Fruit fly (Drosophila melanogaster) whole organism, embryonic: ENCODE data around the gene Bet5.
A peak's percentile ranks its signal among the peaks of the same experiment; 100 is the strongest.

ENCODE experiments used
- Adf1 ChIP-seq: fragments of 200-800 bp; sonication (Bioruptor generic); IDR thresholded peaks from 2 replicates; pipeline ENCODE4 v1.3.6; 2022; ENCODE audit warnings: missing biosample characterization, missing genetic modification characterization
- Bteb2 ChIP-seq: fragments of 200-800 bp; sonication (Bioruptor generic); optimal IDR thresholded peaks from 2 replicates; lab custom pipeline; 2016; ENCODE audit warnings: missing biosample characterization, missing genetic modification characterization
- CG11456 ChIP-seq: fragments of 200-800 bp; sonication (Bioruptor generic); IDR thresholded peaks from 3 replicates; pipeline ENCODE4 v1.3.6; 2022; ENCODE audit warnings: missing biosample characterization, missing genetic modification characterization
- CG12071 ChIP-seq: fragments of 200-800 bp; sonication (Bioruptor generic); optimal IDR thresholded peaks from 3 replicates; lab custom pipeline; 2018; ENCODE audit warnings: missing biosample characterization, mild to moderate bottlenecking, missing genetic modification characterization
- CG12155 ChIP-seq: fragments of 200-800 bp; sonication (Bioruptor generic); optimal IDR thresholded peaks from 3 replicates; lab custom pipeline; 2016; ENCODE audit warnings: missing biosample characterization, missing genetic modification characterization
- CG12744 ChIP-seq: fragments of 200-800 bp; sonication (Bioruptor generic); optimal IDR thresholded peaks from 2 replicates; lab custom pipeline; 2016; ENCODE audit warnings: missing biosample characterization, missing genetic modification characterization
- CG16813 ChIP-seq: fragments of 200-800 bp; sonication (Bioruptor generic); IDR thresholded peaks from 3 replicates; pipeline ENCODE4 v1.3.6; 2022; ENCODE audit warnings: missing biosample characterization, missing genetic modification characterization; ENCODE audit not compliant: partially characterized antibody
- CG17912 ChIP-seq: fragments of 200-800 bp; sonication (Bioruptor generic); optimal IDR thresholded peaks from 2 replicates; lab custom pipeline; 2018; ENCODE audit warnings: missing biosample characterization, mild to moderate bottlenecking, missing genetic modification characterization
- CG18476 ChIP-seq: fragments of 200-800 bp; sonication (Bioruptor generic); optimal IDR thresholded peaks from 2 replicates; lab custom pipeline; 2016; ENCODE audit warnings: missing biosample characterization, mild to moderate bottlenecking, missing genetic modification characterization
- CG2129 ChIP-seq: fragments of 200-800 bp; sonication (Bioruptor generic); IDR thresholded peaks from 2 replicates; pipeline ENCODE4 v1.3.6; 2022; ENCODE audit warnings: missing biosample characterization, missing genetic modification characterization; ENCODE audit not compliant: partially characterized antibody
- CG2199 ChIP-seq: fragments of 200-800 bp; sonication (Bioruptor generic); IDR thresholded peaks from 3 replicates; pipeline ENCODE4 v1.3.6; 2022; ENCODE audit warnings: missing biosample characterization, missing genetic modification characterization
- CG30020 ChIP-seq: fragments of 200-800 bp; optimal IDR thresholded peaks from 2 replicates; lab custom pipeline; 2019; ENCODE audit warnings: missing biosample characterization, mild to moderate bottlenecking, missing genetic modification characterization, moderate library complexity
- CG30431 ChIP-seq: fragments of 200-800 bp; sonication (Bioruptor generic); optimal IDR thresholded peaks from 2 replicates; lab custom pipeline; 2017; ENCODE audit warnings: missing biosample characterization, missing genetic modification characterization
- CG31388 ChIP-seq: fragments of 200-800 bp; sonication (Bioruptor generic); optimal IDR thresholded peaks from 2 replicates; lab custom pipeline; 2016; ENCODE audit warnings: missing biosample characterization, missing genetic modification characterization
- CG34224 ChIP-seq: fragments of 200-800 bp; sonication (Bioruptor generic); IDR thresholded peaks from 3 replicates; pipeline ENCODE4 v1.3.6; 2022; ENCODE audit warnings: missing biosample characterization, missing genetic modification characterization; ENCODE audit not compliant: partially characterized antibody
- CG34376 ChIP-seq: fragments of 200-800 bp; sonication (Bioruptor generic); optimal IDR thresholded peaks from 2 replicates; lab custom pipeline; 2018; ENCODE audit warnings: missing biosample characterization, mild to moderate bottlenecking, missing genetic modification characterization
- CG3838 ChIP-seq: fragments of 200-800 bp; sonication (Bioruptor generic); optimal IDR thresholded peaks from 3 replicates; lab custom pipeline; 2016; ENCODE audit warnings: missing biosample characterization, missing genetic modification characterization
- CG3847 ChIP-seq: fragments of 200-800 bp; sonication (Bioruptor generic); IDR thresholded peaks from 2 replicates; pipeline ENCODE4 v1.3.6; 2022; ENCODE audit warnings: missing biosample characterization, missing genetic modification characterization
- CG3995 ChIP-seq: fragments of 200-800 bp; sonication (Bioruptor generic); optimal IDR thresholded peaks from 3 replicates; lab custom pipeline; 2016; ENCODE audit warnings: missing biosample characterization, missing genetic modification characterization
- CG43689 ChIP-seq: fragments of 200-800 bp; sonication (Bioruptor generic); IDR thresholded peaks from 2 replicates; pipeline ENCODE4 v1.3.6; 2022; ENCODE audit warnings: missing biosample characterization, missing genetic modification characterization
- CG7271 ChIP-seq: fragments of 200-800 bp; sonication (Bioruptor generic); optimal IDR thresholded peaks from 2 replicates; lab custom pipeline; 2018; ENCODE audit warnings: missing biosample characterization, mild to moderate bottlenecking, missing genetic modification characterization, moderate library complexity
- CG7372 ChIP-seq: fragments of 200-800 bp; sonication (Bioruptor generic); IDR thresholded peaks from 2 replicates; pipeline ENCODE4 v1.3.6; 2022; ENCODE audit warnings: missing biosample characterization, missing genetic modification characterization
- CG7987 ChIP-seq: fragments of 200-800 bp; sonication (Bioruptor generic); optimal IDR thresholded peaks from 2 replicates; lab custom pipeline; 2018; ENCODE audit warnings: missing biosample characterization, mild to moderate bottlenecking, missing genetic modification characterization, moderate library complexity
- CG8290 ChIP-seq, 3 experiments: fragments of 200-800 bp; sonication (Bioruptor generic); optimal IDR thresholded peaks; 2 replicates each; lab custom pipeline; 2016 to 2019; ENCODE audit warnings: missing biosample characterization in 3 of 3, missing genetic modification characterization in 3 of 3, mild to moderate bottlenecking in 2 of 3, moderate library complexity in 1 of 3
- CG8359 ChIP-seq: fragments of 200-800 bp; sonication (Bioruptor generic); optimal IDR thresholded peaks from 2 replicates; lab custom pipeline; 2017; ENCODE audit warnings: missing biosample characterization, mild to moderate bottlenecking, missing genetic modification characterization, borderline replicate concordance
- CTCF ChIP-seq: fragments of 200-800 bp; sonication (Bioruptor generic); optimal IDR thresholded peaks from 2 replicates; lab custom pipeline; 2017; ENCODE audit warnings: missing biosample characterization, mild to moderate bottlenecking, missing genetic modification characterization, moderate library complexity
- CoRest ChIP-seq: fragments of 200-800 bp; sonication (Bioruptor generic); optimal IDR thresholded peaks from 3 replicates; lab custom pipeline; 2018; ENCODE audit warnings: missing biosample characterization, mild to moderate bottlenecking, missing genetic modification characterization, moderate library complexity
- Drgx ChIP-seq: fragments of 200-800 bp; sonication (Bioruptor generic); IDR thresholded peaks from 2 replicates; pipeline ENCODE4 v1.3.6; 2022; ENCODE audit warnings: missing biosample characterization, missing genetic modification characterization
- GATAe ChIP-seq: fragments of 200-800 bp; sonication (Bioruptor generic); conservative IDR thresholded peaks from 2 replicates; pipeline ENCODE4 v1.3.6; 2022; ENCODE audit warnings: missing biosample characterization, missing genetic modification characterization
- HHEX ChIP-seq: fragments of 200-800 bp; sonication (Bioruptor generic); optimal IDR thresholded peaks from 3 replicates; lab custom pipeline; 2017; ENCODE audit warnings: missing biosample characterization, mild to moderate bottlenecking, missing genetic modification characterization, missing genetic modification reagents
- Hmx ChIP-seq: fragments of 200-800 bp; sonication (Bioruptor generic); optimal IDR thresholded peaks from 2 replicates; lab custom pipeline; 2016; ENCODE audit warnings: missing biosample characterization, missing genetic modification characterization
- Hr3 ChIP-seq: fragments of 200-800 bp; sonication (Bioruptor generic); optimal IDR thresholded peaks from 3 replicates; lab custom pipeline; 2016; ENCODE audit warnings: missing biosample characterization, missing genetic modification characterization
- Hsf ChIP-seq: fragments of 200-800 bp; sonication (Bioruptor generic); optimal IDR thresholded peaks from 3 replicates; lab custom pipeline; 2016; ENCODE audit warnings: missing biosample characterization, missing genetic modification characterization
- Poxn ChIP-seq: fragments of 200-800 bp; sonication (Bioruptor generic); IDR thresholded peaks from 2 replicates; pipeline ENCODE4 v1.3.6; 2022; ENCODE audit warnings: missing biosample characterization, missing genetic modification characterization
- Sox100B ChIP-seq: fragments of 200-800 bp; sonication (Bioruptor generic); optimal IDR thresholded peaks from 3 replicates; lab custom pipeline; 2018; ENCODE audit warnings: missing biosample characterization, mild to moderate bottlenecking, missing genetic modification characterization
- Sry-δ ChIP-seq: fragments of 200-800 bp; sonication (Bioruptor generic); optimal IDR thresholded peaks from 2 replicates; lab custom pipeline; 2016; ENCODE audit warnings: missing biosample characterization, missing genetic modification characterization
- YL-1 ChIP-seq: fragments of 200-800 bp; sonication (Bioruptor generic); optimal IDR thresholded peaks from 3 replicates; lab custom pipeline; 2017; ENCODE audit warnings: missing biosample characterization, mild to moderate bottlenecking, missing genetic modification characterization
- bigmax ChIP-seq: fragments of 200-800 bp; sonication (Bioruptor generic); optimal IDR thresholded peaks from 2 replicates; lab custom pipeline; 2018; ENCODE audit warnings: missing biosample characterization, mild to moderate bottlenecking, missing genetic modification characterization
- croc ChIP-seq: fragments of 200-800 bp; sonication (Bioruptor generic); conservative IDR thresholded peaks from 3 replicates; pipeline ENCODE4 v1.3.6; 2022; ENCODE audit warnings: missing biosample characterization, missing genetic modification characterization
- dati ChIP-seq: fragments of 200-800 bp; sonication (Bioruptor generic); IDR thresholded peaks from 2 replicates; pipeline ENCODE4 v1.3.6; 2022; ENCODE audit warnings: missing biosample characterization, missing genetic modification characterization
- ftz-f1 ChIP-seq: fragments of 200-800 bp; sonication (Bioruptor generic); optimal IDR thresholded peaks from 2 replicates; lab custom pipeline; 2016; ENCODE audit warnings: missing biosample characterization, missing genetic modification characterization
- ham ChIP-seq: fragments of 200-800 bp; sonication (Bioruptor generic); IDR thresholded peaks from 2 replicates; pipeline ENCODE4 v1.3.6; 2022; ENCODE audit warnings: missing biosample characterization, missing genetic modification characterization
- hkb ChIP-seq, 2 experiments: fragments of 200-800 bp in 1 of 2; fragments of >200 bp in 1 of 2; sonication (Bioruptor generic) in 1 of 2; IDR thresholded peaks in 1 of 2; optimal IDR thresholded peaks in 1 of 2; 2 replicates each; pipeline versions ENCODE4 v1.3.6 to Lab custom; 2017 to 2022; ENCODE audit warnings: missing biosample characterization in 1 of 2, missing genetic modification characterization in 1 of 2
- hth ChIP-seq: fragments of >200 bp; optimal IDR thresholded peaks from 2 replicates; lab custom pipeline; 2017; ENCODE audit warnings: inconsistent platforms
- luna ChIP-seq: fragments of 200-800 bp; sonication (Bioruptor generic); optimal IDR thresholded peaks from 2 replicates; lab custom pipeline; 2016; ENCODE audit warnings: missing biosample characterization, missing genetic modification characterization
- oc ChIP-seq: fragments of 200-800 bp; sonication (Bioruptor generic); optimal IDR thresholded peaks from 2 replicates; lab custom pipeline; 2018; ENCODE audit warnings: missing biosample characterization, mild to moderate bottlenecking, missing genetic modification characterization, moderate library complexity
- onecut ChIP-seq: fragments of 200-800 bp; sonication (Bioruptor generic); IDR thresholded peaks from 2 replicates; pipeline ENCODE4 v1.3.6; 2022; ENCODE audit warnings: missing biosample characterization, missing genetic modification characterization
- pb ChIP-seq: fragments of 200-800 bp; sonication (Bioruptor generic); optimal IDR thresholded peaks from 3 replicates; lab custom pipeline; 2016; ENCODE audit warnings: missing biosample characterization, missing genetic modification characterization
- run ChIP-seq: fragments of 200-800 bp; sonication (Bioruptor generic); optimal IDR thresholded peaks from 3 replicates; lab custom pipeline; 2018; ENCODE audit warnings: missing biosample characterization, mild to moderate bottlenecking, missing genetic modification characterization
- ssp ChIP-seq: fragments of 200-800 bp; sonication (Bioruptor generic); IDR thresholded peaks from 2 replicates; pipeline ENCODE4 v1.3.6; 2022; ENCODE audit warnings: missing biosample characterization, missing genetic modification characterization
- tio ChIP-seq: fragments of 200-800 bp; sonication (Bioruptor generic); optimal IDR thresholded peaks from 2 replicates; lab custom pipeline; 2017; ENCODE audit warnings: missing biosample characterization, missing genetic modification characterization, inconsistent platforms
- tll ChIP-seq, 2 experiments: fragments of 200-800 bp in 1 of 2; fragments of >200 bp in 1 of 2; sonication (Bioruptor generic) in 1 of 2; optimal IDR thresholded peaks; 2 replicates each; lab custom pipeline; 2017 to 2019; ENCODE audit warnings: missing biosample characterization in 2 of 2, missing genetic modification characterization in 2 of 2, mild to moderate bottlenecking in 1 of 2, moderate library complexity in 1 of 2

Gene Bet5

DNA sequence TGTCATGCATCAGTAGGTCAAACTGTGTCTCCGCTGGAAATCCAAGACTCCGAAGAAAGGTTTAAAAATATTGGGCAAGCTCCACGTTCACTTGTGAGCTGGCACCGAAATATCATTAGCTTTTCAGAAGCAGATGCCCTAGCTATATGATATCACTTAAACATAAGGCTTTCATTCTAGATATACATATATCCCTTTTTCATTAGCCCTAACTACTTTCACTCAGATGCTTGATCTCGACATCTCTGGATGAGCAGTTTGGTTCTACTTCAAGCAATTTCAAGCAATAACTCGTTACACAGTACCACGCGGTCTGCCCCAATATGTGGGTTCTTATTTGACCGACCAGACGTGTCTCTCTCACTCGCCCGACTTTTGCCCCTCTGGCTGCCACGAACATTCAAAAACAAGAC is 11.4 kb downstream of the Bet5 start (continued):
- no peak for TF ChIP-seq CG34376 (GFP tag; lab: Kevin White, UChicago)
- no peak for TF ChIP-seq CG3847 (GFP tag; lab: Robert Waterston, UW)
- no peak for TF ChIP-seq CG31388
- TF ChIP-seq CG12071: no peak
- TF ChIP-seq pb (GFP tag; lab: Kevin White, UChicago): peak; percentile 47
- peak; percentile 15 for TF ChIP-seq CG12155 (GFP tag; lab: Kevin White, UChicago)
- TF ChIP-seq CG7372: no peak
- TF ChIP-seq CTCF (GFP tag; lab: Kevin White, UChicago): no peak
- TF ChIP-seq CG3995 (GFP tag; lab: Kevin White, UChicago): no peak
- TF ChIP-seq hkb (optimal IDR thresholded peaks at IDR 0.05; lab: Kevin White, UChicago): no peak
- TF ChIP-seq hkb (GFP tag; IDR thresholded peaks at IDR 0.05; lab: Robert Waterston, UW): no peak
- no peak; the same call in 2 of the 3 replicates for TF ChIP-seq croc (GFP tag; lab: Robert Waterston, UW)
- TF ChIP-seq Drgx (GFP tag; lab: Robert Waterston, UW): peak; percentile 29; the same call in 1 of the 2 replicates
- no peak for TF ChIP-seq CG17912 (GFP tag; lab: Kevin White, UChicago)
- no peak for TF ChIP-seq HHEX (GFP tag; lab: Kevin White, UChicago)
- TF ChIP-seq CG30020 (tag; lab: Kevin White, UChicago): no peak
- no peak for TF ChIP-seq Bteb2 (GFP tag; lab: Kevin White, UChicago)
- TF ChIP-seq CG34224 (GFP tag; lab: Robert Waterston, UW): no peak
- no peak for TF ChIP-seq Sry-δ (GFP tag; lab: Kevin White, UChicago)
- no peak for TF ChIP-seq CG11456 (GFP tag; lab: Robert Waterston, UW)
- no peak for TF ChIP-seq onecut (GFP tag; lab: Robert Waterston, UW)
- TF ChIP-seq Hr3 (GFP tag; lab: Kevin White, UChicago): peak; percentile 32
- TF ChIP-seq CoRest (tag; lab: Kevin White, UChicago): peak; percentile 63
- TF ChIP-seq YL-1 (GFP tag; lab: Kevin White, UChicago): no peak
- peak; percentile 31 for TF ChIP-seq Hsf
- TF ChIP-seq CG8290 (GFP tag; optimal IDR thresholded peaks at IDR 0.05; lab: Kevin White, UChicago): no peak
- no peak for TF ChIP-seq CG8290 (tag; optimal IDR thresholded peaks at IDR 0.05; lab: Kevin White, UChicago)
- no peak for TF ChIP-seq CG43689 (GFP tag; lab: Robert Waterston, UW)
- no peak for TF ChIP-seq oc (tag; lab: Kevin White, UChicago)
- TF ChIP-seq Poxn: no peak
- no peak for TF ChIP-seq CG18476
- TF ChIP-seq CG7271: no peak
- no peak for TF ChIP-seq ftz-f1 (GFP tag; lab: Kevin White, UChicago)
- TF ChIP-seq CG16813: no peak
- TF ChIP-seq hth (lab: Kevin White, UChicago): no peak
- no peak for TF ChIP-seq GATAe (GFP tag; lab: Robert Waterston, UW)
- TF ChIP-seq bigmax (GFP tag; lab: Kevin White, UChicago): no peak
- TF ChIP-seq dati (GFP tag; lab: Robert Waterston, UW): no peak
- peak; percentile 34 for TF ChIP-seq Sox100B (GFP tag; lab: Kevin White, UChicago)
- TF ChIP-seq run (tag; lab: Kevin White, UChicago): no peak
- TF ChIP-seq tio (GFP tag; lab: Kevin White, UChicago): peak; percentile 53
- TF ChIP-seq CG8359 (GFP tag; lab: Kevin White, UChicago): no peak
- no peak for TF ChIP-seq Hmx
- no peak for TF ChIP-seq CG12744
- no peak for TF ChIP-seq ham (GFP tag; lab: Robert Waterston, UW)
- no peak for TF ChIP-seq CG2129 (GFP tag; lab: Robert Waterston, UW)
- no peak for TF ChIP-seq CG2199
- TF ChIP-seq tll (GFP tag; optimal IDR thresholded peaks at IDR 0.05; lab: Kevin White, UChicago): no peak
- no peak for TF ChIP-seq luna
- TF ChIP-seq Adf1 (GFP tag; lab: Robert Waterston, UW): no peak
- peak; percentile 23 for TF ChIP-seq CG30431 (GFP tag; lab: Kevin White, UChicago)
- no peak for TF ChIP-seq CG7987
- no peak for TF ChIP-seq CG3838 (GFP tag; lab: Kevin White, UChicago)
- 0 out of 2 replicates have a peak, but pooled peaks have one; percentile 30 for TF ChIP-seq ssp (GFP tag; lab: Robert Waterston, UW)
